Fruit fly (Drosophila melanogaster): ENCODE measurements around the gene rin.

The rin gene

DNA sequence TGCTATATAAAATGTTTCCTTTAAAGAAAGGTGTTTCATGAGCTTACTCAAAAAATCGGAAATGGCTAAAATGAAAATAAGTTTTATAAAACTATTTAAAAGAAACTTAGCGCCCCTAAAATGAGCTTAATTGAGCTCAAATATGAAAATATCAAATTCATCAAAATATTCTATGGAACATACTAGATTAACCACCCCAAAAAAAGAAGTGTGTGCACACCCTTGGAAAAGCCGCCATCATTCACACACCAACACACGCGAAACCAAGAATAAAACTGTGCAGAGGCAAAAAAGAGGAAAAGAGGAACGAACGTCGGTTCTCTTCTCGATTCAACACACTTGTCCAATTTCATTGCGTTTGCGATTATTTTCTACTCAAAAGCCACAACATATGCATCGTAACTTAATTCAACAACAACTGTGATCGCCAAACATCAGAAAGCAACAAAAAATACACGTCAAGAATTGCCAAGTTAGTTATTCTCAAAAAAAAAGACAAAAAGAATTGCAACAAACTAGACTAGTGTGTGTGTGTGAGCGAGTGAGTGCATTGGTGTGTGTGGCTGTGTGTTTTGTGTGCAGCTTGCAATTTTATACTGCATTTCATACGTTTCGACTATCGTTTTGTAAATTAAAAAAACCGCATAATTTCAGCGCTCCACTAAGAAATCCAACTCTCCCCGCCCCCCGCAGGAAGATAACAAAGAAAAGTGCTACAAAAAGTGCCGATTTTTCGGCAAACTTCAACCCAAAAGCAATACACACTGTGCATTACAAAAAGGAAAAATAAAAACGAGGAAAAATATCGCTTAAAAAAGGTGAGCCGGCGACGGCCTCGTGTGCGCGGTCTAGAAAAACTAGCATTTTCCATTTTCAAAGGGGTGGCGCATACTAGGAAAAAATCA is at the start of gene rin (continued):
- TF ChIP-seq CG6163 (GFP tag; IDR thresholded peaks at IDR 0.05) (peak; percentile 6; the same call in 1 of the 3 replicates), ss (GFP tag; optimal IDR thresholded peaks at IDR 0.05) (peak; percentile 79 to 83), Hr4 (GFP tag; optimal IDR thresholded peaks at IDR 0.05) (no peak), Sox14 (GFP tag; optimal IDR thresholded peaks at IDR 0.05) (no peak), salr (GFP tag; optimal IDR thresholded peaks at IDR 0.05) (no peak), Ets96B (tag; optimal IDR thresholded peaks at IDR 0.05) (peak; percentile 45), Eip78C (GFP tag) (peak; percentile 41), Smox (GFP tag; optimal IDR thresholded peaks at IDR 0.05) (no peak), CG6854 (GFP tag; optimal IDR thresholded peaks at IDR 0.05) (peak; percentile 34), CG10631 (GFP tag; optimal IDR thresholded peaks at IDR 0.05) (no peak)

DNA sequence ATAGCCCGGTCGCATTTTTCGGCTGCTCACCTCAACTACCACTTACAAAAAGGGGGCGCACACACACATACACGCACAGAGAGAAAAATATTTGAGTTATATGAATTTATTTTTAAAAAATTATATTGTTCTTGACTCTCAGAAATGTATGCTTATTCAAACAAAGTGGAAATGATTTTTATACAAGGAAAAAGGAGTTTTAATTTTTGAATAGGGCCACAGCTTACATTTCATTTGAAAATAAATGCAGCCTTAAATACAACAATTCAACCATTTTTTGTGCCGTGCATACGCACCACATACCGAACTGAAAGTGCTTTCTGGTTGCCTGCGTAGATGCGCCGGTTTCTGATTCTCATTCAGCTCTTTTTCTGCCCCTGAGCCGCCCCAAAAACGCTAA is 46.3 kb upstream of the rin start:
- TF ChIP-seq Eip78C (GFP tag) (peak; percentile 12), svp (GFP tag) (peak; percentile 14), salr (GFP tag; optimal IDR thresholded peaks at IDR 0.05) (no peak), CG32006 (GFP tag; optimal IDR thresholded peaks at IDR 0.05) (peak; percentile 8)

dm6 chr3R:13609146-13609545 is 37.7 kb upstream of the rin start, which contains the start of gene CG9759:
TSS of gene CG9759 (minus strand) at chr3R:13609246.
- no peak for TF ChIP-seq topi (GFP tag; optimal IDR thresholded peaks at IDR 0.05)
- no peak for TF ChIP-seq ss (GFP tag; optimal IDR thresholded peaks at IDR 0.05)
- no peak for TF ChIP-seq Smox (GFP tag; optimal IDR thresholded peaks at IDR 0.05)
- no peak for TF ChIP-seq CG10669 (GFP tag; optimal IDR thresholded peaks at IDR 0.05)

- no peak for TF ChIP-seq CG10631 (GFP tag; optimal IDR thresholded peaks at IDR 0.05)
- no peak for TF ChIP-seq acj6 (GFP tag; optimal IDR thresholded peaks at IDR 0.05)
- no peak for TF ChIP-seq Eip75B (GFP tag; optimal IDR thresholded peaks at IDR 0.05)
- no peak for TF ChIP-seq net (GFP tag; optimal IDR thresholded peaks at IDR 0.05)
- no peak for TF ChIP-seq Eip78C (GFP tag)
- TF ChIP-seq CG4318 (GFP tag; optimal IDR thresholded peaks at IDR 0.05): no peak
- no peak for TF ChIP-seq CG31627 (GFP tag; optimal IDR thresholded peaks at IDR 0.05)
- TF ChIP-seq CG7368 (GFP tag; optimal IDR thresholded peaks at IDR 0.05): no peak
- TF ChIP-seq Lpt (GFP tag; optimal IDR thresholded peaks at IDR 0.05): no peak
- no peak for TF ChIP-seq CG6163 (GFP tag; IDR thresholded peaks at IDR 0.05)
- no peak for TF ChIP-seq CG11902 (GFP tag; optimal IDR thresholded peaks at IDR 0.05)
- no peak for TF ChIP-seq Smox (GFP tag; optimal IDR thresholded peaks at IDR 0.05)
- no peak for TF ChIP-seq CG8632 (GFP tag; optimal IDR thresholded peaks at IDR 0.05)
- no peak for TF ChIP-seq CG3032 (tag; optimal IDR thresholded peaks at IDR 0.05)
- no peak for TF ChIP-seq cyc (GFP tag; optimal IDR thresholded peaks at IDR 0.05)
- TF ChIP-seq Eip93F (GFP tag; optimal IDR thresholded peaks at IDR 0.05): no peak
- no peak for TF ChIP-seq CG6792 (GFP tag; optimal IDR thresholded peaks at IDR 0.05)
- no peak for TF ChIP-seq Sox14 (GFP tag; optimal IDR thresholded peaks at IDR 0.05)
These were observed 34.5 kb upstream of the rin start, which contains the start of gene CG9757 for dm6 chr3R:13612333-13612732. TSS of gene CG9757 (minus strand) at chr3R:13612433.

DNA sequence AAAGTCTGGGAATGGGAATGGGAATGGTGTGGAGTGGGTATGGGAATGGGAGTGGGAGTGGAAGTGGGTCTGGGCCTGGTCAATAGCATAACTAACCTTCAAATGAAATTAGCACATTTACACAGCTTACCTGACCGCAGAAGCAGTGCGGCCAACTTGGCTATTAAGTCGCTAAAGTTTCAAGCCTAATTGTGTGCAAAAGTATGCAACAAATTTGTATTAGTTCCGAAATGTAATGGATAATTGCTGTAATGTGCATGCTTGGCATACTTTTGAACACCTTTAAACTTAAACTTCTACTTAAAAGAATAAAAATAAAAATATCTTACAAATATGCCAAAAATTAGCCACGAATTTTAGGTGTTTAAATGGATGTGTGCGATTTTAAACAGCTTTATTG is 31.8 kb upstream of the rin start:
- TF ChIP-seq topi (GFP tag; optimal IDR thresholded peaks at IDR 0.05): no peak
- no peak for TF ChIP-seq CG6163 (GFP tag; IDR thresholded peaks at IDR 0.05)
- TF ChIP-seq CG3032 (tag; optimal IDR thresholded peaks at IDR 0.05): no peak
- TF ChIP-seq CG6276 (GFP tag; optimal IDR thresholded peaks at IDR 0.05): no peak
- no peak for TF ChIP-seq CG6792 (GFP tag; optimal IDR thresholded peaks at IDR 0.05)
- no peak for TF ChIP-seq Ets96B (tag; optimal IDR thresholded peaks at IDR 0.05)
- TF ChIP-seq fd59A (GFP tag; optimal IDR thresholded peaks at IDR 0.05): no peak
- TF ChIP-seq CG6854 (GFP tag; optimal IDR thresholded peaks at IDR 0.05): no peak
- TF ChIP-seq CG11902 (GFP tag; optimal IDR thresholded peaks at IDR 0.05): no peak
- TF ChIP-seq esn (GFP tag; optimal IDR thresholded peaks at IDR 0.05): no peak
- TF ChIP-seq Eip93F (GFP tag; optimal IDR thresholded peaks at IDR 0.05): no peak
- no peak for TF ChIP-seq CG16779 (tag; optimal IDR thresholded peaks at IDR 0.05)
- TF ChIP-seq salr (GFP tag; optimal IDR thresholded peaks at IDR 0.05): no peak
- TF ChIP-seq pdm3 (GFP tag; optimal IDR thresholded peaks at IDR 0.05): no peak
- no peak for TF ChIP-seq Ets21C (GFP tag; optimal IDR thresholded peaks at IDR 0.05)
- TF ChIP-seq dsx (GFP tag; optimal IDR thresholded peaks at IDR 0.05; ENCODE audit: poor library complexity, severe bottlenecking): no peak
- TF ChIP-seq CG34406 (GFP tag; optimal IDR thresholded peaks at IDR 0.05): no peak
- TF ChIP-seq OdsH (GFP tag; optimal IDR thresholded peaks at IDR 0.05): no peak
- TF ChIP-seq Eip75B (GFP tag; optimal IDR thresholded peaks at IDR 0.05): no peak
- TF ChIP-seq CG9139 (GFP tag; optimal IDR thresholded peaks at IDR 0.05): no peak

All from whole organism, prepupa.